Worm (Caenorhabditis elegans): Measurements from ENCODE around the gene K08D9.10.
A peak's percentile ranks its signal among the peaks of the same experiment; 100 is the strongest.

The K08D9.10 gene

ce11 chrV:3230597-3230996 is at the start of gene K08D9.10:
Gene K08D9.10, plus strand, starts transcription at chrV:3230897.
- TF ChIP-seq ztf-23 (GFP tag; IDR thresholded peaks at IDR 0.05) (no peak), cog-1 (tag; optimal IDR thresholded peaks at IDR 0.05) (no peak), med-1 (GFP tag; optimal IDR thresholded peaks at IDR 0.05; ENCODE audit: insufficient read depth) (no peak), ztf-29 (GFP tag; IDR thresholded peaks at IDR 0.05) (no peak), tab-1 (GFP tag; IDR thresholded peaks at IDR 0.05) (no peak), T22C8.4 (GFP tag; IDR thresholded peaks at IDR 0.05) (no peak), ref-1 (GFP tag; conservative IDR thresholded peaks at IDR 0.05) (no peak), flt-1 (GFP tag; IDR thresholded peaks at IDR 0.05) (no peak), klf-2 (GFP tag; conservative IDR thresholded peaks at IDR 0.05) (no peak)

DNA sequence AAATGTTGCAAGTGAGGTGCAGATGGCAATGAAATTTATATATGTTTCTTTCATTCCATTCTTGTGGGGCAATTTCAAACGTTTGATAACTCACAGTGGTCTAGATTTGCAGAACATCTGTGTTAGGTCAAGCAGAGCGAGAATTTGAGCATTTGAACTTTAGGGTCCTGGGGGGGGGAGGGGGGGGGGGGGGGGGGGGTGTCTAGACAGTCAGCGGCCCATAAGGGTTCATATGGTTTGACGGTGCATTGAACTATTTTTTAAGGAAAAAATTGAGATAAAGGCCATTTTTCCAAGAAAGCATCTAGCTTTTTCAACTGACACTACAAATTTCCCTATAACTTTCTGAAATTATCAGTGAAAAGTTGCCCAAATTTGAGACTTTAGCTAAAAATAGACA is 44.8 kb upstream of the K08D9.10 start:
- TF ChIP-seq flt-1 (GFP tag; IDR thresholded peaks at IDR 0.05) (no peak), tab-1 (GFP tag; IDR thresholded peaks at IDR 0.05) (no peak), klf-2 (GFP tag; conservative IDR thresholded peaks at IDR 0.05) (no peak), ref-1 (GFP tag; conservative IDR thresholded peaks at IDR 0.05) (no peak), ztf-29 (GFP tag; IDR thresholded peaks at IDR 0.05) (no peak), cog-1 (tag; optimal IDR thresholded peaks at IDR 0.05) (no peak)

ce11 chrV:3188043-3188442 is 42.7 kb upstream of the K08D9.10 start, which contains the start of gene lag-2:
Gene lag-2, plus strand, starts transcription at chrV:3188343.
- TF ChIP-seq flt-1 (GFP tag; IDR thresholded peaks at IDR 0.05) = no peak
- TF ChIP-seq ztf-23 (GFP tag; IDR thresholded peaks at IDR 0.05) = no peak
- TF ChIP-seq ref-1 (GFP tag; conservative IDR thresholded peaks at IDR 0.05) = no peak
- TF ChIP-seq cog-1 (tag; optimal IDR thresholded peaks at IDR 0.05) = no peak
- no peak for TF ChIP-seq ztf-29 (GFP tag; IDR thresholded peaks at IDR 0.05)
- TF ChIP-seq klf-2 (GFP tag; conservative IDR thresholded peaks at IDR 0.05) = no peak
- TF ChIP-seq tab-1 (GFP tag; IDR thresholded peaks at IDR 0.05) = no peak
- no peak for TF ChIP-seq T22C8.4 (GFP tag; IDR thresholded peaks at IDR 0.05)
- TF ChIP-seq med-1 (GFP tag; optimal IDR thresholded peaks at IDR 0.05; ENCODE audit: insufficient read depth) = no peak

ce11 chrV:3193091-3193608 is 37.5 kb upstream of the K08D9.10 start, which contains the start of the genes Y73C8B.3 and Y73C8B.9:
Gene Y73C8B.3, minus strand, starts transcription at chrV:3193237.
Gene Y73C8B.9, plus strand, starts transcription at chrV:3193558.
- TF ChIP-seq flt-1 (GFP tag; IDR thresholded peaks at IDR 0.05) (no peak), T22C8.4 (GFP tag; IDR thresholded peaks at IDR 0.05) (no peak), tab-1 (GFP tag; IDR thresholded peaks at IDR 0.05) (no peak), med-1 (GFP tag; optimal IDR thresholded peaks at IDR 0.05; ENCODE audit: insufficient read depth) (no peak), cog-1 (tag; optimal IDR thresholded peaks at IDR 0.05) (no peak)

DNA sequence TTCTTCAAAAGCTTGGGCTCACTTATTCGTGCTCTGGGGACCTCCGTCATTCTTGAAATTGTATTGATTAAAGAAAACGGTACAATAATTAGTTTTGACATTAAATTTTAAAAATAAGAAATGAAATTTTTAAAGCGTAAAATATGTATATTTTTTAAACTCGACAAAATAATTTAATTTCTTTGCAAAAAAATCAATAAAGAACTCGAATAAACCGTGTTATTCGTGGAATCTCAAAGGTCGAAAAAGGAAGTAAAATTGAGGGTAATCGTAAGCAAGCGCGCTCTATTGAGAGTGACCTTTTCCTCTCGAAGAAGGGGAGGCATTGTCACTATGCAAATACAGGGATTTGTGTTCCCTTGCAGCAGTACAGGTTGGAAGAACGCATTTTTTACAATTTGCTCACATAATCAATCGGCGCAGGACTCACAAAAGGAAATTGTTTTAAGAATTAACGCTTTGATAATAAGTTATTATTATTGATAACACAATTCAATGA is 35.7 kb upstream of the K08D9.10 start, which contains the start of gene Y73C8B.2:
TSS of gene Y73C8B.2 (minus strand) at position 51 of the 499 bp plus-strand sequence.
- TF ChIP-seq flt-1 (GFP tag; IDR thresholded peaks at IDR 0.05) (no peak; the same call in 1 of the 2 replicates), cog-1 (tag; optimal IDR thresholded peaks at IDR 0.05) (peak; percentile 5), T22C8.4 (GFP tag; IDR thresholded peaks at IDR 0.05) (no peak), ztf-23 (GFP tag; IDR thresholded peaks at IDR 0.05) (no peak)

ce11 chrV:3195814-3196213 is 34.9 kb upstream of the K08D9.10 start:
- no peak for TF ChIP-seq flt-1 (GFP tag; IDR thresholded peaks at IDR 0.05)
- no peak for TF ChIP-seq klf-2 (GFP tag; conservative IDR thresholded peaks at IDR 0.05)
- TF ChIP-seq ztf-29 (GFP tag; IDR thresholded peaks at IDR 0.05) = no peak
- no peak for TF ChIP-seq cog-1 (tag; optimal IDR thresholded peaks at IDR 0.05)

ce11 chrV:3196832-3197329 is 33.8 kb upstream of the K08D9.10 start, which contains the start of the genes Y73C8B.1 and Y73C8B.5:
Gene Y73C8B.1, minus strand, starts transcription at chrV:3196882.
Gene Y73C8B.5, plus strand, starts transcription at chrV:3197268.
- TF ChIP-seq ztf-29 (GFP tag; IDR thresholded peaks at IDR 0.05) (no peak), flt-1 (GFP tag; IDR thresholded peaks at IDR 0.05) (no peak), cog-1 (tag; optimal IDR thresholded peaks at IDR 0.05) (no peak), T22C8.4 (GFP tag; IDR thresholded peaks at IDR 0.05) (no peak), tab-1 (GFP tag; IDR thresholded peaks at IDR 0.05) (no peak), ztf-23 (GFP tag; IDR thresholded peaks at IDR 0.05) (no peak), ref-1 (GFP tag; conservative IDR thresholded peaks at IDR 0.05) (no peak), med-1 (GFP tag; optimal IDR thresholded peaks at IDR 0.05; ENCODE audit: insufficient read depth) (no peak), klf-2 (GFP tag; conservative IDR thresholded peaks at IDR 0.05) (no peak)

ce11 chrV:3200323-3200722 is 30.4 kb upstream of the K08D9.10 start, which contains the start of gene K08D9.4:
Gene K08D9.4, minus strand, starts transcription at chrV:3200423.
- no peak for TF ChIP-seq flt-1 (GFP tag; IDR thresholded peaks at IDR 0.05)
- no peak for TF ChIP-seq ztf-23 (GFP tag; IDR thresholded peaks at IDR 0.05)
- TF ChIP-seq cog-1 (tag; optimal IDR thresholded peaks at IDR 0.05) = no peak
- TF ChIP-seq tab-1 (GFP tag; IDR thresholded peaks at IDR 0.05) = no peak
- no peak for TF ChIP-seq T22C8.4 (GFP tag; IDR thresholded peaks at IDR 0.05)
- TF ChIP-seq klf-2 (GFP tag; conservative IDR thresholded peaks at IDR 0.05) = no peak
- TF ChIP-seq ref-1 (GFP tag; conservative IDR thresholded peaks at IDR 0.05) = no peak
- no peak for TF ChIP-seq med-1 (GFP tag; optimal IDR thresholded peaks at IDR 0.05; ENCODE audit: insufficient read depth)
- TF ChIP-seq ztf-29 (GFP tag; IDR thresholded peaks at IDR 0.05) = no peak

DNA sequence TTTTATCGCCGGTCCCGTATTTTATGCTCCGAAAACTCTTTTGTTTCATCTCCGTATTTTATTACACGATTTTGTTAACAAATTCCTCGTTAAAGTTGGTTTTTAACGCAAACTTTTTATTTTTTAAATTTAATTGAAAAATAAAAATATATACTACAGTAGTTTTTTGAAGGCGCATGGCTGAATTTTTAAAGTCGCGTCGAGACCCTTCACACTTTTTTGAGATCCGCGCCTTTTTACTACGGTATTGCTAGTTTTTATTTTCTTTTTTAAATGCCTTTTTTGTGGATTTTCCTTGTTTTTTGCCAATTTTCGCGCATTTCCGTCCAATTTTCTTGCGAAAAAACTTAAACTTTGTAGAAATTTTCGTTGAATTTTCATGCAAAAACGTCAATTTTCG is 26.3 kb upstream of the K08D9.10 start:
- no peak for TF ChIP-seq med-1 (GFP tag; optimal IDR thresholded peaks at IDR 0.05; ENCODE audit: insufficient read depth)
- TF ChIP-seq klf-2 (GFP tag; conservative IDR thresholded peaks at IDR 0.05) = no peak
- no peak for TF ChIP-seq flt-1 (GFP tag; IDR thresholded peaks at IDR 0.05)
- no peak for TF ChIP-seq tab-1 (GFP tag; IDR thresholded peaks at IDR 0.05)
- TF ChIP-seq ref-1 (GFP tag; conservative IDR thresholded peaks at IDR 0.05) = no peak
- no peak for TF ChIP-seq cog-1 (tag; optimal IDR thresholded peaks at IDR 0.05)
- no peak for TF ChIP-seq ztf-23 (GFP tag; IDR thresholded peaks at IDR 0.05)
- no peak for TF ChIP-seq ztf-29 (GFP tag; IDR thresholded peaks at IDR 0.05)
- no peak for TF ChIP-seq T22C8.4 (GFP tag; IDR thresholded peaks at IDR 0.05)

ce11 chrV:3208940-3209339 is 21.8 kb upstream of the K08D9.10 start:
- no peak for TF ChIP-seq flt-1 (GFP tag; IDR thresholded peaks at IDR 0.05)

Data from whole organism, midembryonic.